Worm (Caenorhabditis elegans) whole organism, L3 larva: ENCODE measurements around the gene nstp-2.

ENCODE experiments used
- ZK546.5 ChIP-seq: sonication (generic microtip); optimal IDR thresholded peaks from 2 replicates; lab custom pipeline; 2017; ENCODE audit warnings: missing biosample characterization, missing genetic modification characterization
- lin-39 ChIP-seq: fragments of 150-350 bp; optimal IDR thresholded peaks from 2 replicates; lab custom pipeline; 2018; ENCODE audit warnings: missing biosample characterization, missing genetic modification reagents, missing genetic modification characterization
- nhr-11 ChIP-seq: fragments of 150-350 bp; optimal IDR thresholded peaks from 2 replicates; lab custom pipeline; 2014; ENCODE audit warnings: missing biosample characterization, missing genetic modification characterization

DNA sequence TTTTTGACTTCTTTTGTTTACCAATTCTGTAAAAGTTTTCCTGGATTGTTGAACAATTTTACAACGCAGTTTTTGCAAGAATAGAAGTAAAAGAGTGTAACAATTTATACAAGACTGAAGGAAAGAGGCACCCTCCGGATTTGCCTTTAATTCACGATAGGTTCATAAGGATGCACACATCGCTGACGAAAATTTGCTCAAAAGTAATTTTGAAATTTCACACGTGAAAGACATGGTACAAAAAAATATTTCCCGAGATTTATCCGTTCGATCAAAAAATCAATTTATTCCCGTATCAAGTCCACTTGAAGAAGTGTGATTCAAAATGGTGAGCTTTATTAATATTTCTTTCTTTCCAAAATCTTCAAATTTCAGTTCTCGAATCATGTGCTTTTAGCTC, 28.1 kb downstream of the nstp-2 start, which contains the start of gene C43G2.3:
- no peak for TF ChIP-seq nhr-11 (tag; lab: Kevin White, UChicago)
- TF ChIP-seq lin-39 (tag; lab: Kevin White, UChicago) = no peak
- no peak for TF ChIP-seq ZK546.5 (tag; lab: Kevin White, UChicago)
